Fruit fly (Drosophila melanogaster): ENCODE results near the gene CG9636.

dm6 chr3R:8290940-8291339, 47.3 kb upstream of the CG9636 start, which contains the start of gene CG31464:
- TF ChIP-seq bab1 (GFP tag; optimal IDR thresholded peaks at IDR 0.05) (no peak), CG1620 (GFP tag; optimal IDR thresholded peaks at IDR 0.05) (no peak), Crg-1 (GFP tag; optimal IDR thresholded peaks at IDR 0.05) (no peak), Mnt (GFP tag; optimal IDR thresholded peaks at IDR 0.05) (no peak), CG12768 (GFP tag; optimal IDR thresholded peaks at IDR 0.05) (no peak), kay (GFP tag; ENCODE audit: borderline replicate concordance) (no peak), CG33017 (tag; optimal IDR thresholded peaks at IDR 0.05) (no peak), Hr96 (GFP tag; optimal IDR thresholded peaks at IDR 0.05) (no peak), pad (GFP tag; optimal IDR thresholded peaks at IDR 0.05) (no peak), ovo (GFP tag; optimal IDR thresholded peaks at IDR 0.05) (no peak)

All from whole organism, adult.